Worm (Caenorhabditis elegans) whole organism, late embryonic: Measurements from ENCODE around the gene moc-1.

Experiments
- C08G9.2 ChIP-seq: sonication (generic microtip); optimal IDR thresholded peaks from 2 replicates; lab custom pipeline; 2016; ENCODE audit warnings: mild to moderate bottlenecking, missing genetic modification characterization, moderate library complexity, missing compliant biosample characterization
- K09A11.1 ChIP-seq: sonication (generic microtip); optimal IDR thresholded peaks from 2 replicates; lab custom pipeline; 2017; ENCODE audit warnings: antibody characterized with exemption, mild to moderate bottlenecking, missing genetic modification characterization, missing compliant biosample characterization; ENCODE audit not compliant: insufficient read depth
- ceh-14 ChIP-seq: sonication (generic microtip); optimal IDR thresholded peaks from 2 replicates; lab custom pipeline; 2016; ENCODE audit warnings: missing genotype, missing genetic modification characterization, missing compliant biosample characterization
- ceh-18 ChIP-seq: sonication (generic microtip); optimal IDR thresholded peaks from 2 replicates; lab custom pipeline; 2016; ENCODE audit warnings: missing genetic modification characterization, missing compliant biosample characterization
- ceh-19 ChIP-seq: fragments of 200-800 bp; sonication (Bioruptor generic); optimal IDR thresholded peaks from 2 replicates; lab custom pipeline; 2018; ENCODE audit warnings: mild to moderate bottlenecking, missing genetic modification characterization, missing compliant biosample characterization
- ceh-24 ChIP-seq: sonication (generic microtip); optimal IDR thresholded peaks from 2 replicates; lab custom pipeline; 2016; ENCODE audit warnings: mild to moderate bottlenecking, missing genetic modification characterization, missing compliant biosample characterization
- ceh-30 ChIP-seq: fragments of 150-350 bp; optimal IDR thresholded peaks from 2 replicates; lab custom pipeline; 2014; ENCODE audit warnings: missing biosample characterization, missing genetic modification characterization
- ceh-45 ChIP-seq: fragments of 200-800 bp; sonication (Bioruptor generic); IDR thresholded peaks from 2 replicates; pipeline ENCODE4 v1.3.6; 2022; ENCODE audit warnings: missing genetic modification reagents, missing genetic modification characterization, missing compliant biosample characterization
- ceh-48 ChIP-seq: sonication (generic microtip); optimal IDR thresholded peaks from 2 replicates; lab custom pipeline; 2016; ENCODE audit warnings: missing genetic modification characterization, inconsistent platforms, missing compliant biosample characterization
- ceh-6 ChIP-seq: fragments of 200-800 bp; sonication (Bioruptor generic); optimal IDR thresholded peaks from 2 replicates; lab custom pipeline; 2018; ENCODE audit warnings: mild to moderate bottlenecking, missing genetic modification characterization, missing compliant biosample characterization
- ceh-9 ChIP-seq: sonication (generic microtip); optimal IDR thresholded peaks from 2 replicates; lab custom pipeline; 2016; ENCODE audit warnings: mild to moderate bottlenecking, missing genetic modification characterization, inconsistent platforms, missing compliant biosample characterization
- dmd-4 ChIP-seq: sonication (generic microtip); optimal IDR thresholded peaks from 2 replicates; lab custom pipeline; 2016; ENCODE audit warnings: borderline replicate concordance, missing genetic modification characterization, missing compliant biosample characterization
- elt-4 ChIP-seq: sonication (generic microtip); optimal IDR thresholded peaks from 2 replicates; lab custom pipeline; 2016; ENCODE audit warnings: missing genetic modification characterization, missing compliant biosample characterization
- ets-4 ChIP-seq: sonication (generic microtip); optimal IDR thresholded peaks from 2 replicates; lab custom pipeline; 2016; ENCODE audit warnings: missing genetic modification characterization, missing compliant biosample characterization
- eyg-1 ChIP-seq: sonication (generic microtip); optimal IDR thresholded peaks from 2 replicates; lab custom pipeline; 2016; ENCODE audit warnings: missing genotype, missing genetic modification characterization, missing compliant biosample characterization
- fax-1 ChIP-seq: sonication (generic microtip); optimal IDR thresholded peaks from 2 replicates; lab custom pipeline; 2016; ENCODE audit warnings: missing genotype, missing genetic modification characterization, missing compliant biosample characterization
- fkh-10 ChIP-seq: fragments of 150-350 bp; optimal IDR thresholded peaks from 2 replicates; lab custom pipeline; 2014; ENCODE audit warnings: missing biosample characterization, missing genetic modification reagents, missing genetic modification characterization
- fkh-6 ChIP-seq: sonication (generic microtip); optimal IDR thresholded peaks from 2 replicates; lab custom pipeline; 2016; ENCODE audit warnings: missing genetic modification characterization, missing compliant biosample characterization
- hlh-8 ChIP-seq: sonication (generic microtip); optimal IDR thresholded peaks from 2 replicates; lab custom pipeline; 2016; ENCODE audit warnings: missing genotype, missing genetic modification characterization, missing compliant biosample characterization
- nhr-11 ChIP-seq: fragments of 150-350 bp; optimal IDR thresholded peaks from 2 replicates; lab custom pipeline; 2014; ENCODE audit warnings: missing biosample characterization, missing genetic modification characterization
- nhr-232 ChIP-seq: sonication (generic microtip); optimal IDR thresholded peaks from 2 replicates; lab custom pipeline; 2016; ENCODE audit warnings: missing genetic modification characterization, missing compliant biosample characterization
- npax-4 ChIP-seq: sonication (generic microtip); optimal IDR thresholded peaks from 2 replicates; lab custom pipeline; 2016; ENCODE audit warnings: missing genetic modification characterization, missing compliant biosample characterization
- odd-2 ChIP-seq: sonication (generic microtip); optimal IDR thresholded peaks from 2 replicates; lab custom pipeline; 2017; ENCODE audit warnings: antibody characterized with exemption, mild to moderate bottlenecking, missing genetic modification characterization, missing compliant biosample characterization
- pag-3 ChIP-seq: sonication (generic microtip); optimal IDR thresholded peaks from 2 replicates; lab custom pipeline; 2016; ENCODE audit warnings: missing compliant biosample characterization, missing genetic modification characterization, borderline replicate concordance
- pat-9 ChIP-seq: fragments of 200-800 bp; sonication (Bioruptor generic); optimal IDR thresholded peaks from 2 replicates; lab custom pipeline; 2018; ENCODE audit warnings: mild to moderate bottlenecking, missing genetic modification characterization, moderate library complexity, missing compliant biosample characterization
- pax-1 ChIP-seq: fragments of 150-350 bp; optimal IDR thresholded peaks from 2 replicates; lab custom pipeline; 2014; ENCODE audit warnings: missing biosample characterization, missing genetic modification characterization
- pqm-1 ChIP-seq: sonication (generic microtip); optimal IDR thresholded peaks from 2 replicates; lab custom pipeline; 2016; ENCODE audit warnings: missing genetic modification characterization, missing compliant biosample characterization
- pros-1 ChIP-seq: fragments of 150-350 bp; optimal IDR thresholded peaks from 2 replicates; lab custom pipeline; 2014; ENCODE audit warnings: missing biosample characterization, missing genetic modification reagents, missing genetic modification characterization
- ref-2 ChIP-seq: sonication (generic microtip); optimal IDR thresholded peaks from 2 replicates; lab custom pipeline; 2016; ENCODE audit warnings: missing genetic modification characterization, missing compliant biosample characterization
- sox-2 ChIP-seq: fragments of 200-800 bp; sonication (Bioruptor generic); IDR thresholded peaks from 2 replicates; pipeline ENCODE4 v1.3.6; 2022; ENCODE audit warnings: missing genetic modification reagents, missing genetic modification characterization, missing compliant biosample characterization
- sox-4 ChIP-seq: sonication (generic microtip); optimal IDR thresholded peaks from 2 replicates; lab custom pipeline; 2017; ENCODE audit warnings: mild to moderate bottlenecking, missing genetic modification characterization, inconsistent platforms, missing compliant biosample characterization
- tbx-7 ChIP-seq: sonication (generic microtip); optimal IDR thresholded peaks from 2 replicates; lab custom pipeline; 2016; ENCODE audit warnings: missing genotype, missing genetic modification characterization, missing compliant biosample characterization
- ttx-3 ChIP-seq: sonication (generic microtip); optimal IDR thresholded peaks from 2 replicates; lab custom pipeline; 2016; ENCODE audit warnings: missing genetic modification reagents, missing genetic modification characterization, missing compliant biosample characterization
- unc-3 ChIP-seq, 2 experiments: fragments of 200-800 bp in 1 of 2; sonication (Bioruptor generic) in 1 of 2; sonication (generic microtip) in 1 of 2; conservative IDR thresholded peaks in 1 of 2; optimal IDR thresholded peaks in 1 of 2; 2 replicates each; pipeline versions ENCODE4 v1.3.6 to Lab custom; 2016 to 2022; ENCODE audit warnings: missing compliant biosample characterization in 2 of 2, missing genetic modification characterization in 2 of 2, missing genetic modification reagents in 1 of 2
- unc-55 ChIP-seq: sonication (generic microtip); optimal IDR thresholded peaks from 2 replicates; lab custom pipeline; 2017; ENCODE audit warnings: missing biosample characterization, missing genetic modification reagents, missing genetic modification characterization
- unc-86 ChIP-seq: sonication (generic microtip); optimal IDR thresholded peaks from 2 replicates; lab custom pipeline; 2016; ENCODE audit warnings: missing genetic modification characterization, missing compliant biosample characterization

Gene moc-1

DNA sequence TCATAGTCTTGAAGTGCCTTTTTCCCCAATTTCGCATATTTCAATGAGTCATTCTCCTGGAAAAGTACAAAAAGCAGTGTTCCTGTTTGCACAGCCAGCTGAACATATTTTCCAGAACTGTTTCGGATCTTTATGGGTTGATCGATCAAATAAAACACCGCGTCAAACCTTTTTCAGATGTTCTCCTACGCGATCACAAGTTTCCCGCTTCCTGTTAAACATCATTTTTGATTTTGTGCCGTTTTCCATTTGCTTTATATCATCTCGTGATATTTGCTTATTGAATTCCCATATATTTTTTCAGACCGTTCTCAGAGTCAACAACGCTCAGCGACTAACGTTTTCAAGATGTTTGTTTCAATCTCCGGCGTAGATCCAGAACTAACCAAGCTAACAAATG, 36.3 kb upstream of the moc-1 start, which contains the start of gene C07A4.3:
TSS of gene C07A4.3 (plus strand) at position 301 of the 400 bp plus-strand sequence.
- TF ChIP-seq fax-1 (tag; lab: Kevin White, UChicago) (no peak), ceh-18 (tag; lab: Kevin White, UChicago) (no peak), odd-2 (no peak), pqm-1 (no peak), ceh-45 (GFP tag; lab: Robert Waterston, UW) (no peak), hlh-8 (tag; lab: Kevin White, UChicago) (no peak), ceh-30 (no peak), eyg-1 (tag; lab: Kevin White, UChicago) (no peak), fkh-10 (GFP tag; lab: Kevin White, UChicago) (no peak), pat-9 (tag; lab: Kevin White, UChicago) (no peak), pax-1 (tag; lab: Kevin White, UChicago) (no peak), unc-86 (tag; lab: Kevin White, UChicago) (no peak), ceh-24 (tag; lab: Kevin White, UChicago) (no peak), ceh-48 (tag; lab: Kevin White, UChicago) (no peak)

- TF ChIP-seq ceh-6 (GFP tag; lab: Kevin White, UChicago) = no peak
- no peak for TF ChIP-seq ceh-45 (GFP tag; lab: Robert Waterston, UW)
- TF ChIP-seq ceh-19 (GFP tag; lab: Kevin White, UChicago) = no peak
- no peak for TF ChIP-seq unc-55 (GFP tag; lab: Kevin White, UChicago)
- TF ChIP-seq ceh-9 (tag; lab: Kevin White, UChicago) = no peak
- no peak for TF ChIP-seq pros-1 (tag; lab: Kevin White, UChicago)
- no peak for TF ChIP-seq ref-2
- no peak for TF ChIP-seq fkh-6 (tag; lab: Kevin White, UChicago)
- no peak for TF ChIP-seq tbx-7 (tag; lab: Kevin White, UChicago)
- no peak for TF ChIP-seq ets-4 (tag; lab: Kevin White, UChicago)
- no peak for TF ChIP-seq pax-1 (tag; lab: Kevin White, UChicago)
- TF ChIP-seq ttx-3 = no peak
- TF ChIP-seq unc-3 (GFP tag; conservative IDR thresholded peaks at IDR 0.05; lab: Robert Waterston, UW) = no peak
- no peak for TF ChIP-seq unc-3 (tag; optimal IDR thresholded peaks at IDR 0.05; lab: Kevin White, UChicago)
- no peak for TF ChIP-seq unc-86 (tag; lab: Kevin White, UChicago)
- TF ChIP-seq eyg-1 (tag; lab: Kevin White, UChicago) = no peak
- no peak for TF ChIP-seq ceh-14 (tag; lab: Kevin White, UChicago)
Measured at ce11 chrX:10172004-10172584, 33.7 kb upstream of the moc-1 start, which contains the start of gene C07A4.2. Gene C07A4.2, plus strand, starts transcription at chrX:10172198.

- TF ChIP-seq hlh-8 (tag; lab: Kevin White, UChicago) (no peak), ets-4 (tag; lab: Kevin White, UChicago) (no peak), unc-3 (GFP tag; conservative IDR thresholded peaks at IDR 0.05; lab: Robert Waterston, UW) (no peak), unc-3 (tag; optimal IDR thresholded peaks at IDR 0.05; lab: Kevin White, UChicago) (no peak), K09A11.1 (no peak), fkh-10 (GFP tag; lab: Kevin White, UChicago) (no peak), npax-4 (no peak), pag-3 (tag; lab: Kevin White, UChicago) (no peak), nhr-232 (tag; lab: Kevin White, UChicago) (no peak), nhr-11 (tag; lab: Kevin White, UChicago) (no peak), unc-55 (GFP tag; lab: Kevin White, UChicago) (no peak), ceh-45 (GFP tag; lab: Robert Waterston, UW) (no peak), sox-2 (no peak), ref-2 (no peak), sox-4 (tag; lab: Kevin White, UChicago) (no peak), C08G9.2 (tag; lab: Kevin White, UChicago) (no peak), ceh-6 (GFP tag; lab: Kevin White, UChicago) (no peak), elt-4 (tag; lab: Kevin White, UChicago) (no peak), dmd-4 (tag; lab: Kevin White, UChicago) (no peak)
Measured at ce11 chrX:10170598-10170997, 32.2 kb upstream of the moc-1 start.
